Fruit fly (Drosophila melanogaster) ovary, adult (tissue): ENCODE results near the gene bond.

Experiments used
- CG17801 ChIP-seq: fragments of 200-800 bp; optimal IDR thresholded peaks from 2 replicates; lab custom pipeline; 2019; ENCODE audit warnings: missing biosample characterization, mild to moderate bottlenecking, missing genetic modification characterization, moderate library complexity; ENCODE audit not compliant: partially characterized antibody

Gene bond

dm6 chr3R:22550306-22550812 lies at the start of gene bond:
TSS of gene bond (plus strand) at chr3R:22550680.
- TF ChIP-seq CG17801 (GFP tag; lab: Kevin White, UChicago): peak; percentile 5

DNA sequence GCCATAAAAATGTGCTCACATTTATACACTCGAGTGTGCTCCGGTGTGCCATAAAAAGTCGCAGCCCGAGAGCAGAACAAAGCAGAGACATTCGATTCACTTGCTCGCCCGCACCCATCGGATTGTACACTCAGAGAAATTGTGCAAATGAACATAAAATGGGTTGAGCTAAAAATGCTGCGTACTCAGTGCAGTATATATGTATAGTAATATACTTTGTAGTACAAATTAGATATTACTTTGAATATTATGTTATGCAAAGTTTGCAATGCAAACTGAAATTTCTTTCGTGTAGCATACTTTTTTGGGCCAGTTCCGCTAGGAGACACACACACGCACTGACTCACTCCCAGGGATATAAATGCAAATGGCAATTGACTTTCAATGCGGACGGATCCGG lies 46.9 kb upstream of the bond start:
- TF ChIP-seq CG17801 (GFP tag; lab: Kevin White, UChicago): no peak

dm6 chr3R:22515384-22515783 lies 35.1 kb upstream of the bond start:
- TF ChIP-seq CG17801 (GFP tag; lab: Kevin White, UChicago): no peak

DNA sequence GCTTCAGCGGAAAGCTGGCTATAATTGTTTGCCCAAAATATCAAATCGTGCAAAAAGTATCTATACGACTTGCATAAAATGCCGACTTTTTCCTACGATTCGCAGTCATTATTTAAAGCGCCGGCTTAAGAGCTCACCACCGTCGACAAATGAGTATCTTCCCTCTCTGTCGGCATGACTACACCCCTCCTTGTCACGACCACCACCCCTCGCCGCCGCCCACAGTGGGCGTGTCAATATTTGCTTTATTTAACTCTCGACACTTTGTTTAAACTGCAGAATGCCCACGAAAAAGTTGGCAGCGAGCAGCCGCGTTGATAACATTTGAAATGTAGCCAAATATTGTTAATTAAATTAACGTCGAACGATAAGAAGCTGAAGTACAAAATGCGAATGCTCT lies 32.2 kb upstream of the bond start:
- TF ChIP-seq CG17801 (GFP tag; lab: Kevin White, UChicago): no peak

- no peak for TF ChIP-seq CG17801 (GFP tag; lab: Kevin White, UChicago)
Measured at dm6 chr3R:22518760-22519159, 31.7 kb upstream of the bond start.

- no peak for TF ChIP-seq CG17801 (GFP tag; lab: Kevin White, UChicago)
Measured at dm6 chr3R:22520481-22520880, 30.0 kb upstream of the bond start.

DNA sequence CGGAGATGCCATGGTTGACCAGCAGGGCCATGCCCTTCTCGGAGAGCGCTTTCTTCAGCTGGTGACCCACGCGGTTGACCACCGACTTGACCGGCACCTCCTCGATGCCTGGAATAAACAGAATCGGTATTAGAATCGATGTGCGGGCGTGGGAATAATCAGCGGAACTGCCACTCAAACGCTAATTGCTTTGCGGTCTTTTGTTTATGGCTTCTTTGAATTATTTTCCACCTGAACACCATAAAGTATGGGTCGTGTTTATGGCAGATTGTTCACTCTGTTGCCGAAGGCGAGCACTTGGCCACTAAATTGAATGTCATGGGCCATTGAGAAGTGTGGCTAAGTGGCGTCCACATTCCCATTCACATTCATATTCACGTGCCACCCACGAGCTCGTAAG lies 28.4 kb upstream of the bond start:
- no peak for TF ChIP-seq CG17801 (GFP tag; lab: Kevin White, UChicago)

DNA sequence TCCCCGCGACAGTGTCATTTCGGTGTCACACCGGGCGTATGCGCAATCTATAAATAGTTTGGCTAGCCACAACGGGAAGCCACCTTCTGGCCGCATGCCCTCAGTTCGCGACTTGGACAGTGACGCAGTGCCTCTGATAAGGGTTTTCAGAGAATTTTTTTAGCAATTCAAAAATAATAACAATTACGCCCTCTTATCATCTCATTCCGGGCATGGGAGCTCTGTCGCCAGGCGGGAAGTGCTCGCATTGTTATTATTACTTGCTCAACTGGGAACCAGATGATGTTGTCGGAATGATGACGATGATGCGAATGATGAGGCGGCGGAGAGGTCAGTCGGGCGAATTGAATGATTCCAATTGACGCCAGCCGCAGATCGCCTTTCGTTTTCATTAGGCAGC lies 27.6 kb upstream of the bond start:
- no peak for TF ChIP-seq CG17801 (GFP tag; lab: Kevin White, UChicago)

- no peak for TF ChIP-seq CG17801 (GFP tag; lab: Kevin White, UChicago)
Measured at dm6 chr3R:22524344-22525072, 26.0 kb upstream of the bond start.

- no peak for TF ChIP-seq CG17801 (GFP tag; lab: Kevin White, UChicago)
Measured at dm6 chr3R:22525073-22525413, 25.4 kb upstream of the bond start.

DNA sequence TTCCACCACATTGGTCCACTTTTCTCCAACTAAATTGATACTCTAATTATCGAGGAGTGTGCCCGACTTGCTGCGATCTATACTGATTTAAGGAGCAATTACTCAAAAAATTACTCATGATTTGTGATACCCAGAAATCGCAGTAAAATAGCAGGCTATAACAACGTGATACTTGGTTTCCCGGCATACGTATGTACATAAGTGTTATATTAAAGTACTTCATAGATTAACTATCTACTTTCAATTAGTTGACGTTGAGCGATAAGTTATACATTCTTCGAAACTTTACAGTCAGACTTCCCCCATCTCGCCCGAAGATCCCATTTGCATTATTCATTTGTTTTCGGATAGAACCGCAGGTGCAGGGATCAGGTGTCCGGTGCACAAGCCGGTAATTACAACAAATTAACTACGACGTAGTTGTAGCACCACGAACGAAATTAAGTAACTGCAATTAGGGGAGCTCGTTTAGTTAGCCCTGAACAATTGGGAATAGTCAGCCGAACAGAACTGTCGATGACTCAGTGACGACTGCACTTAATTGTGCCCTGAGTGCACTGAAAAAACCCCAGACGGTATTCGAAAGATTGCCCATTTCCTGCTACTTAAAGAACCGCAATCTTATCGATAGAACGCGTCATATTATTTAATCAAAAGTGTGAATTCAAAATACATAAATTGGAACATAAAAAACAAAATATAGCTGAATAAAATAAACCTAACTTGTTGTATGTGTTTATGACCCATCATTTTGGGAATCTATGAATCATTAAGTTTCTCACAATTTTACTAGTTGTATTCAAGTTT lies 24.7 kb upstream of the bond start:
- peak; percentile 21 for TF ChIP-seq CG17801 (GFP tag; lab: Kevin White, UChicago)

DNA sequence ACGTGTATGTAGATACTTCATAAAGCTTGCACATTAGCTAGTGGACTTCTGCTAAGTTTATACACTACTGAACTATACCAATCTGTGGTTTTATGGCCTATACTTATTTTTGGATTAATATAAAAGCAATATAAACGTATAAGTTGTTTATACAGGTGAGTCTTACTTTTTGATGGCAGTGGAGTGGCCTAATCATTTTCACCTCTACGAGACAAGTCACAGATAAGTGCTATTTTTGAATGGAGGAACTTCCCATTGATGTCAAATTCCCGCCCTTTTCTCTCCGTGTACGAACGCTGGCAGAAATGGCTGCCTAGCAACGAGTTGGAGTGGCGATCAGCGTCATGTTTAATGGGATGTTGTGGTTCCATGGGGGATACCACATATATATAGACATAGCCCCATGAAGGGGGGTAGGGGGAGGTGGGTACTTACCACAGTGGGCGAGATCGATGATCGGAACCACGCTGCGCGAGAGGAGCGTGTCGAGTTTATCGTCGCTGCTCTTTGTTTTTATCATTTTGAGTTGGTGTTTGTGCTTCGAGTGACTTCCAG lies 24.1 kb upstream of the bond start:
- TF ChIP-seq CG17801 (GFP tag; lab: Kevin White, UChicago): no peak

DNA sequence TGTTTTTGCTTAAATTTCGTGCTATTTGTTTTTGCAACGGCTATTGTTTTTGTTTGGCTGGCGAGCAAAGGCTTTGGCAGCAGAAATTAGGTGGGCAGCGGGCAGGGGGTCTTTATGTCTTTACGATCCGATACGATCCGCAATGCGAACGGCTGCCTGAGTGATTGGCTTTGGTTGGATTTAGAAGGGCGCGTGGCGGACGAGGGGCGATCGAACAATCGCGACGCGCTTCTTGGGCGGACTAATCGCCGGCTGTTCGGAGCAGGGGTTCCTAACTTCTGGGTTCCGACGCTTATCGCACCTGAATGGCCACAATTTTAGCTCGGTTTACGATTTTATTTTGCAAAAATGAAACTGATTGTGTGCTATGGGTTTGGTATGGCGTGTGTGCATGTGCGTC lies 23.3 kb upstream of the bond start:
- no peak for TF ChIP-seq CG17801 (GFP tag; lab: Kevin White, UChicago)

- no peak for TF ChIP-seq CG17801 (GFP tag; lab: Kevin White, UChicago)
Measured at dm6 chr3R:22527636-22528148, 22.8 kb upstream of the bond start.
